Worm (Caenorhabditis elegans) whole organism, L1 larva: ENCODE measurements around the gene T27A1.3.
A peak's percentile ranks its signal among the peaks of the same experiment; 100 is the strongest.

Experiments used
- C16A3.4 ChIP-seq: fragments of 150-350 bp; optimal IDR thresholded peaks from 2 replicates; lab custom pipeline; 2014; ENCODE audit warnings: missing biosample characterization, missing genetic modification characterization
- F16B12.6 ChIP-seq: fragments of 150-350 bp; optimal IDR thresholded peaks from 2 replicates; lab custom pipeline; 2014; ENCODE audit warnings: missing biosample characterization, missing genetic modification characterization
- aha-1 ChIP-seq: fragments of 150-350 bp; optimal IDR thresholded peaks from 2 replicates; lab custom pipeline; 2014; ENCODE audit warnings: missing biosample characterization, missing genetic modification characterization
- alr-1 ChIP-seq: fragments of 200-800 bp; sonication (Bioruptor generic); optimal IDR thresholded peaks from 2 replicates; lab custom pipeline; 2018; ENCODE audit warnings: borderline replicate concordance, mild to moderate bottlenecking, missing genetic modification characterization, missing compliant biosample characterization
- blmp-1 ChIP-seq: fragments of 150-350 bp; optimal IDR thresholded peaks from 2 replicates; lab custom pipeline; 2014; ENCODE audit warnings: missing biosample characterization, missing genetic modification characterization
- ceh-63 ChIP-seq: fragments of 200-800 bp; sonication (Bioruptor generic); optimal IDR thresholded peaks from 2 replicates; lab custom pipeline; 2018; ENCODE audit warnings: mild to moderate bottlenecking, missing genetic modification characterization, missing compliant biosample characterization
- ceh-8 ChIP-seq: fragments of 200-800 bp; sonication (Bioruptor generic); optimal IDR thresholded peaks from 2 replicates; lab custom pipeline; 2018; ENCODE audit warnings: mild to moderate bottlenecking, missing genetic modification characterization, moderate library complexity, missing compliant biosample characterization
- ceh-90 ChIP-seq: sonication (generic microtip); optimal IDR thresholded peaks from 2 replicates; lab custom pipeline; 2016; ENCODE audit warnings: missing genetic modification characterization, missing compliant biosample characterization
- dpl-1 ChIP-seq, 3 experiments: fragments of 150-350 bp in 2 of 3; sonication (generic microtip) in 1 of 3; optimal IDR thresholded peaks; 2 replicates each; lab custom pipeline; 2014 to 2017; ENCODE audit warnings: missing biosample characterization in 3 of 3, missing genetic modification characterization in 3 of 3, missing genetic modification reagents in 3 of 3
- efl-1 ChIP-seq, 4 experiments: fragments of 150-350 bp; optimal IDR thresholded peaks in 3 of 4; peaks in 1 of 4; 1 replicate in 1 of 4; 2 replicates in 3 of 4; lab custom pipeline; 2014; ENCODE audit warnings: missing biosample characterization in 2 of 4, missing genetic modification characterization in 2 of 4, missing genetic modification reagents in 2 of 4
- efl-3 ChIP-seq: fragments of 200-800 bp; sonication (Bioruptor generic); optimal IDR thresholded peaks from 2 replicates; lab custom pipeline; 2018; ENCODE audit warnings: mild to moderate bottlenecking, missing genetic modification characterization, missing compliant biosample characterization
- egl-27 ChIP-seq, 2 experiments: fragments of 150-350 bp in 1 of 2; sonication (generic microtip); optimal IDR thresholded peaks; 3 replicates each; lab custom pipeline; 2017 to 2018; ENCODE audit warnings: missing biosample characterization in 2 of 2, missing genetic modification characterization in 2 of 2, missing genetic modification reagents in 2 of 2
- elt-2 ChIP-seq: sonication (generic microtip); optimal IDR thresholded peaks from 2 replicates; lab custom pipeline; 2016; ENCODE audit warnings: missing genetic modification characterization, mild to moderate bottlenecking, inconsistent platforms, missing compliant biosample characterization, missing genetic modification reagents
- elt-3 ChIP-seq, 6 experiments: fragments of 150-350 bp in 1 of 6; sonication (generic microtip); optimal IDR thresholded peaks; 2 replicates each; lab custom pipeline; 2017 to 2018; ENCODE audit warnings: missing biosample characterization in 6 of 6, missing genetic modification characterization in 6 of 6, inconsistent platforms in 1 of 6
- fkh-4 ChIP-seq: sonication (generic microtip); optimal IDR thresholded peaks from 2 replicates; lab custom pipeline; 2016; ENCODE audit warnings: missing compliant biosample characterization, missing genetic modification characterization, borderline replicate concordance
- hlh-17 ChIP-seq: fragments of 200-800 bp; sonication (Bioruptor generic); optimal IDR thresholded peaks from 2 replicates; lab custom pipeline; 2018; ENCODE audit warnings: missing genetic modification characterization, mild to moderate bottlenecking, missing compliant biosample characterization, moderate library complexity, borderline replicate concordance
- lin-13 ChIP-seq: fragments of 150-350 bp; optimal IDR thresholded peaks from 2 replicates; lab custom pipeline; 2014; ENCODE audit warnings: missing biosample characterization, missing genetic modification reagents, missing genetic modification characterization
- lin-15B ChIP-seq: fragments of 150-350 bp; sonication (generic microtip); optimal IDR thresholded peaks from 3 replicates; lab custom pipeline; 2014; ENCODE audit warnings: missing biosample characterization, missing genetic modification characterization
- lin-35 ChIP-seq, 2 experiments: fragments of 150-350 bp; optimal IDR thresholded peaks; 2 replicates each; lab custom pipeline; 2014; ENCODE audit warnings: missing biosample characterization in 2 of 2, missing genetic modification characterization in 2 of 2, missing genetic modification reagents in 2 of 2
- lin-39 ChIP-seq: fragments of 150-350 bp; optimal IDR thresholded peaks from 2 replicates; lab custom pipeline; 2014; ENCODE audit warnings: missing biosample characterization, missing genetic modification reagents, missing genetic modification characterization
- lsy-2 ChIP-seq, 2 experiments: fragments of 150-350 bp; optimal IDR thresholded peaks; 2 replicates each; lab custom pipeline; 2014; ENCODE audit warnings: missing biosample characterization in 2 of 2, missing genetic modification characterization in 2 of 2
- mef-2 ChIP-seq: fragments of 150-350 bp; optimal IDR thresholded peaks from 2 replicates; lab custom pipeline; 2014; ENCODE audit warnings: missing biosample characterization, missing genetic modification characterization
- nhr-20 ChIP-seq: sonication (generic microtip); optimal IDR thresholded peaks from 2 replicates; lab custom pipeline; 2016; ENCODE audit warnings: mild to moderate bottlenecking, missing genetic modification characterization, missing compliant biosample characterization
- nhr-28 ChIP-seq: fragments of 150-350 bp; optimal IDR thresholded peaks from 2 replicates; lab custom pipeline; 2014; ENCODE audit warnings: missing biosample characterization, missing genetic modification characterization
- nhr-71 ChIP-seq: sonication (generic microtip); optimal IDR thresholded peaks from 2 replicates; lab custom pipeline; 2016; ENCODE audit warnings: mild to moderate bottlenecking, missing genetic modification characterization, moderate library complexity, missing compliant biosample characterization
- nhr-84 ChIP-seq: sonication (generic microtip); optimal IDR thresholded peaks from 2 replicates; lab custom pipeline; 2017; ENCODE audit warnings: missing biosample characterization, missing genetic modification characterization
- nhr-85 ChIP-seq: sonication (generic microtip); peaks from one replicate; lab custom pipeline; 2016; ENCODE audit warnings: missing genetic modification characterization, inconsistent platforms, missing compliant biosample characterization
- pag-3 ChIP-seq: sonication (generic microtip); optimal IDR thresholded peaks from 2 replicates; lab custom pipeline; 2017; ENCODE audit warnings: missing genetic modification characterization, mild to moderate bottlenecking, missing compliant biosample characterization, antibody characterized with exemption, borderline replicate concordance; ENCODE audit not compliant: insufficient read depth
- pax-3 ChIP-seq: fragments of 200-800 bp; sonication (Bioruptor generic); optimal IDR thresholded peaks from 2 replicates; lab custom pipeline; 2018; ENCODE audit warnings: mild to moderate bottlenecking, missing genetic modification characterization, moderate library complexity, missing compliant biosample characterization
- pqm-1 ChIP-seq: sonication (generic microtip); optimal IDR thresholded peaks from 3 replicates; lab custom pipeline; 2017; ENCODE audit warnings: missing biosample characterization, missing genetic modification characterization
- rnt-1 ChIP-seq: sonication (generic microtip); optimal IDR thresholded peaks from 2 replicates; lab custom pipeline; 2016; ENCODE audit warnings: mild to moderate bottlenecking, missing genetic modification characterization, moderate library complexity, missing compliant biosample characterization
- snpc-4 ChIP-seq: fragments of 150-350 bp; optimal IDR thresholded peaks from 2 replicates; lab custom pipeline; 2014; ENCODE audit warnings: missing biosample characterization, missing genetic modification characterization
- sox-4 ChIP-seq: sonication (generic microtip); optimal IDR thresholded peaks from 2 replicates; lab custom pipeline; 2016; ENCODE audit warnings: missing genetic modification characterization, missing compliant biosample characterization
- swsn-7 ChIP-seq: sonication (generic microtip); optimal IDR thresholded peaks from 2 replicates; lab custom pipeline; 2016; ENCODE audit warnings: missing genetic modification characterization, missing compliant biosample characterization
- unc-98 ChIP-seq: fragments of 200-800 bp; sonication (Bioruptor generic); IDR thresholded peaks from 2 replicates; pipeline ENCODE4 v1.3.6; 2022; ENCODE audit warnings: missing genetic modification characterization, missing compliant biosample characterization
- vab-15 ChIP-seq: sonication (generic microtip); optimal IDR thresholded peaks from 2 replicates; lab custom pipeline; 2017; ENCODE audit warnings: missing genotype, mild to moderate bottlenecking, missing genetic modification characterization, missing compliant biosample characterization
- xbp-1 ChIP-seq: sonication (generic microtip); optimal IDR thresholded peaks from 2 replicates; lab custom pipeline; 2016; ENCODE audit warnings: missing genetic modification characterization, missing compliant biosample characterization
- ztf-4 ChIP-seq: fragments of 150-350 bp; optimal IDR thresholded peaks from 2 replicates; lab custom pipeline; 2014; ENCODE audit warnings: missing biosample characterization, missing genetic modification characterization

Gene T27A1.3

ce11 chrII:512630-513029 is 22.7 kb upstream of the T27A1.3 start:
- no peak for TF ChIP-seq nhr-71 (tag; lab: Kevin White, UChicago)

ce11 chrII:515765-516164 is 19.6 kb upstream of the T27A1.3 start, which contains the start of gene mab-9:
TSS of gene mab-9 (plus strand) at chrII:516024.
- TF ChIP-seq elt-3 (tag; optimal IDR thresholded peaks at IDR 0.05; lab: Kevin White, UChicago) (no peak), lsy-2 (tag; optimal IDR thresholded peaks at IDR 0.05; lab: Kevin White, UChicago) (peak in 1 of 2 experiments; percentile 7), hlh-17 (no peak)
- TF ChIP-seq, all 84 proteins: peak for 1

- TF ChIP-seq fkh-4 (tag; lab: Kevin White, UChicago) (no peak), ceh-63 (no peak), hlh-17 (no peak), elt-2 (tag; lab: Kevin White, UChicago) (peak; percentile 51), elt-3 (tag; optimal IDR thresholded peaks at IDR 0.05; lab: Kevin White, UChicago) (no peak)
Observed at ce11 chrII:521720-522119, 13.6 kb upstream of the T27A1.3 start.

- no peak for TF ChIP-seq nhr-28
- TF ChIP-seq nhr-84 (tag; lab: Kevin White, UChicago), result no peak
- no peak for TF ChIP-seq nhr-20 (tag; lab: Kevin White, UChicago)
- no peak for TF ChIP-seq pqm-1 (tag; lab: Kevin White, UChicago)
- no peak for TF ChIP-seq ceh-90 (tag; lab: Kevin White, UChicago)
- TF ChIP-seq lin-13, result no peak
- no peak for TF ChIP-seq alr-1
- no peak for TF ChIP-seq efl-1 (optimal IDR thresholded peaks at IDR 0.05; lab: Kevin White, UChicago)
- TF ChIP-seq efl-1 (GFP tag; optimal IDR thresholded peaks at IDR 0.05 in 1 of 2; lab: Kevin White, UChicago), result no peak
Observed at ce11 chrII:522302-522701, 13.0 kb upstream of the T27A1.3 start, which contains the start of gene slc-36.2. TSS of gene slc-36.2 (plus strand) at chrII:522602.

ce11 chrII:526375-526774 is 9.0 kb upstream of the T27A1.3 start, which contains the start of gene lgc-34:
TSS of gene lgc-34 (plus strand) at chrII:526574.
- TF ChIP-seq rnt-1 (tag; lab: Kevin White, UChicago) (peak; percentile 36), C16A3.4 (tag; lab: Kevin White, UChicago) (no peak), pag-3 (tag; lab: Kevin White, UChicago) (peak; percentile 99), F16B12.6 (tag; lab: Kevin White, UChicago) (no peak)

- TF ChIP-seq vab-15 (tag; lab: Kevin White, UChicago) (no peak), ztf-4 (no peak)
Observed at ce11 chrII:536775-537174, 1.4 kb downstream of the T27A1.3 start, which contains the start of gene T27A1.2. TSS of gene T27A1.2 (minus strand) at chrII:536875.

- TF ChIP-seq nhr-85 (tag; lab: Kevin White, UChicago) (no peak), swsn-7 (no peak), unc-98 (GFP tag; lab: Robert Waterston, UW) (no peak), nhr-28 (no peak), blmp-1 (peak; percentile 87), ztf-4 (no peak), elt-3 (tag; optimal IDR thresholded peaks at IDR 0.05; lab: Kevin White, UChicago) (peak in 1 of 6 experiments; percentile 76), efl-3 (GFP tag; lab: Kevin White, UChicago) (no peak), ceh-8 (GFP tag; lab: Kevin White, UChicago) (no peak)
Observed at ce11 chrII:542416-542815, 7.1 kb downstream of the T27A1.3 start.

- no peak for TF ChIP-seq nhr-20 (tag; lab: Kevin White, UChicago)
- no peak for TF ChIP-seq ceh-90 (tag; lab: Kevin White, UChicago)
- no peak for TF ChIP-seq dpl-1 (GFP tag; optimal IDR thresholded peaks at IDR 0.05; lab: Kevin White, UChicago)
- TF ChIP-seq mef-2 (tag; lab: Kevin White, UChicago), result no peak
- no peak for TF ChIP-seq pax-3 (tag; lab: Kevin White, UChicago)
- TF ChIP-seq lin-15B (tag; lab: Kevin White, UChicago), result no peak
- TF ChIP-seq lin-39 (tag; lab: Kevin White, UChicago), result no peak
- TF ChIP-seq lin-35 (GFP tag; optimal IDR thresholded peaks at IDR 0.05; lab: Kevin White, UChicago), result no peak
- no peak for TF ChIP-seq aha-1 (tag; lab: Kevin White, UChicago)
- no peak for TF ChIP-seq sox-4 (tag; lab: Kevin White, UChicago)
- TF ChIP-seq lin-13, result no peak
- no peak for TF ChIP-seq ceh-63
- no peak for TF ChIP-seq xbp-1 (tag; lab: Kevin White, UChicago)
- TF ChIP-seq snpc-4 (tag; lab: Kevin White, UChicago), result no peak
- TF ChIP-seq egl-27 (tag; optimal IDR thresholded peaks at IDR 0.05; lab: Kevin White, UChicago), result no peak
- TF ChIP-seq efl-3 (GFP tag; lab: Kevin White, UChicago), result no peak
Observed at ce11 chrII:546405-546804, 11.1 kb downstream of the T27A1.3 start, which contains the start of gene mlt-10. TSS of gene mlt-10 (plus strand) at chrII:546705.
